Fruit fly (Drosophila melanogaster) whole organism, embryonic: ENCODE results near the gene CG7841.
A peak's percentile ranks its signal among the peaks of the same experiment; 100 is the strongest.

Source experiments
- Asciz ChIP-seq: fragments of 200-800 bp; sonication (Bioruptor generic); optimal IDR thresholded peaks from 2 replicates; lab custom pipeline; 2017; ENCODE audit warnings: missing biosample characterization, mild to moderate bottlenecking, missing genetic modification characterization, missing genetic modification reagents
- B-H1 ChIP-seq: fragments of 200-800 bp; sonication (Bioruptor generic); IDR thresholded peaks from 3 replicates; pipeline ENCODE4 v1.3.6; 2022; ENCODE audit warnings: missing biosample characterization, missing genetic modification characterization
- CG12744 ChIP-seq: fragments of 200-800 bp; sonication (Bioruptor generic); optimal IDR thresholded peaks from 2 replicates; lab custom pipeline; 2016; ENCODE audit warnings: missing biosample characterization, missing genetic modification characterization
- CG15601 ChIP-seq: fragments of 200-800 bp; sonication (Bioruptor generic); optimal IDR thresholded peaks from 3 replicates; lab custom pipeline; 2019; ENCODE audit warnings: missing biosample characterization, mild to moderate bottlenecking, missing genetic modification characterization, moderate library complexity
- CG15696 ChIP-seq: fragments of 200-800 bp; sonication (Bioruptor generic); optimal IDR thresholded peaks from 2 replicates; lab custom pipeline; 2019; ENCODE audit warnings: missing biosample characterization, mild to moderate bottlenecking, missing genetic modification characterization, moderate library complexity
- CG1602 ChIP-seq: fragments of 200-800 bp; sonication (Bioruptor generic); optimal IDR thresholded peaks from 3 replicates; lab custom pipeline; 2016; ENCODE audit warnings: missing biosample characterization, missing genetic modification characterization
- CG16863 ChIP-seq: fragments of 200-800 bp; sonication (Bioruptor generic); optimal IDR thresholded peaks from 3 replicates; lab custom pipeline; 2016; ENCODE audit warnings: missing biosample characterization, missing genetic modification characterization
- CG1792 ChIP-seq: fragments of 200-800 bp; sonication (Bioruptor generic); optimal IDR thresholded peaks from 2 replicates; lab custom pipeline; 2016; ENCODE audit warnings: missing biosample characterization, missing genetic modification characterization
- CG2202 ChIP-seq: fragments of 200-800 bp; sonication (Bioruptor generic); optimal IDR thresholded peaks from 2 replicates; lab custom pipeline; 2018; ENCODE audit warnings: missing biosample characterization, mild to moderate bottlenecking, missing genetic modification characterization
- CG30403 ChIP-seq: fragments of 200-800 bp; sonication (Bioruptor generic); optimal IDR thresholded peaks from 3 replicates; lab custom pipeline; 2016; ENCODE audit warnings: missing biosample characterization, missing genetic modification characterization
- CG30431 ChIP-seq: fragments of 200-800 bp; sonication (Bioruptor generic); optimal IDR thresholded peaks from 2 replicates; lab custom pipeline; 2017; ENCODE audit warnings: missing biosample characterization, missing genetic modification characterization
- CG31441 ChIP-seq: fragments of 200-800 bp; sonication (Bioruptor generic); IDR thresholded peaks from 2 replicates; pipeline ENCODE4 v1.3.6; 2022; ENCODE audit warnings: missing biosample characterization, missing genetic modification characterization
- CG3281 ChIP-seq: fragments of 200-800 bp; sonication (Bioruptor generic); optimal IDR thresholded peaks from 3 replicates; lab custom pipeline; 2017; ENCODE audit warnings: missing biosample characterization, mild to moderate bottlenecking, missing genetic modification characterization
- CG34376 ChIP-seq: fragments of 200-800 bp; sonication (Bioruptor generic); optimal IDR thresholded peaks from 2 replicates; lab custom pipeline; 2018; ENCODE audit warnings: missing biosample characterization, mild to moderate bottlenecking, missing genetic modification characterization
- CG34422 ChIP-seq: fragments of 200-800 bp; sonication (Bioruptor generic); IDR thresholded peaks from 3 replicates; pipeline ENCODE4 v1.3.6; 2022; ENCODE audit warnings: missing biosample characterization, missing genetic modification characterization
- CG3838 ChIP-seq: fragments of 200-800 bp; sonication (Bioruptor generic); optimal IDR thresholded peaks from 3 replicates; lab custom pipeline; 2016; ENCODE audit warnings: missing biosample characterization, missing genetic modification characterization
- CG4360 ChIP-seq: fragments of 200-800 bp; sonication (Bioruptor generic); IDR thresholded peaks from 2 replicates; pipeline ENCODE4 v1.3.6; 2022; ENCODE audit warnings: missing biosample characterization, missing genetic modification characterization
- CG8290 ChIP-seq, 3 experiments: fragments of 200-800 bp; sonication (Bioruptor generic); optimal IDR thresholded peaks; 2 replicates each; lab custom pipeline; 2016 to 2019; ENCODE audit warnings: missing biosample characterization in 3 of 3, missing genetic modification characterization in 3 of 3, mild to moderate bottlenecking in 2 of 3, moderate library complexity in 1 of 3
- D19A ChIP-seq: fragments of 200-800 bp; optimal IDR thresholded peaks from 3 replicates; lab custom pipeline; 2019; ENCODE audit warnings: missing biosample characterization, mild to moderate bottlenecking, missing genetic modification characterization, moderate library complexity
- Dad ChIP-seq: fragments of 200-800 bp; sonication (Bioruptor generic); optimal IDR thresholded peaks from 3 replicates; lab custom pipeline; 2016; ENCODE audit warnings: missing biosample characterization, missing genetic modification characterization
- Ets97D ChIP-seq: fragments of 200-800 bp; sonication (Bioruptor generic); optimal IDR thresholded peaks from 3 replicates; lab custom pipeline; 2016; ENCODE audit warnings: missing biosample characterization, missing genetic modification characterization
- Gsc ChIP-seq: fragments of 200-800 bp; sonication (Bioruptor generic); IDR thresholded peaks from 2 replicates; pipeline ENCODE4 v1.3.6; 2022; ENCODE audit warnings: missing biosample characterization, missing genetic modification characterization
- HHEX ChIP-seq: fragments of 200-800 bp; sonication (Bioruptor generic); optimal IDR thresholded peaks from 3 replicates; lab custom pipeline; 2017; ENCODE audit warnings: missing biosample characterization, mild to moderate bottlenecking, missing genetic modification characterization, missing genetic modification reagents
- Hr39 ChIP-seq: fragments of >200 bp; optimal IDR thresholded peaks from 2 replicates; lab custom pipeline; 2017
- Hr78 ChIP-seq, 2 experiments: fragments of 200-800 bp in 1 of 2; fragments of >200 bp in 1 of 2; sonication (Bioruptor generic) in 1 of 2; optimal IDR thresholded peaks; 2 replicates each; lab custom pipeline; 2017 to 2019; ENCODE audit warnings: missing biosample characterization in 2 of 2, missing genetic modification characterization in 2 of 2, mild to moderate bottlenecking in 1 of 2, moderate library complexity in 1 of 2
- Lpt ChIP-seq: fragments of >200 bp; optimal IDR thresholded peaks from 2 replicates; lab custom pipeline; 2018; ENCODE audit warnings: missing biosample characterization, missing genetic modification characterization
- Max ChIP-seq: fragments of 200-800 bp; sonication (Bioruptor generic); optimal IDR thresholded peaks from 2 replicates; lab custom pipeline; 2016; ENCODE audit warnings: missing biosample characterization, mild to moderate bottlenecking, missing genetic modification characterization
- Mrtf ChIP-seq: fragments of 200-800 bp; sonication (Bioruptor generic); IDR thresholded peaks from 3 replicates; pipeline ENCODE4 v1.3.6; 2022; ENCODE audit warnings: missing biosample characterization, missing genetic modification characterization
- Nf-YA ChIP-seq: fragments of 200-800 bp; sonication (Bioruptor generic); IDR thresholded peaks from 2 replicates; pipeline ENCODE4 v1.3.6; 2022; ENCODE audit warnings: missing biosample characterization, missing genetic modification characterization
- Nf-YC ChIP-seq: fragments of 200-800 bp; optimal IDR thresholded peaks from 3 replicates; lab custom pipeline; 2019; ENCODE audit warnings: missing biosample characterization, mild to moderate bottlenecking, missing genetic modification characterization, moderate library complexity
- Side ChIP-seq: fragments of 200-800 bp; sonication (Bioruptor generic); optimal IDR thresholded peaks from 2 replicates; lab custom pipeline; 2016; ENCODE audit warnings: missing biosample characterization, missing genetic modification characterization
- Ssrp ChIP-seq: fragments of 200-800 bp; sonication (Bioruptor generic); optimal IDR thresholded peaks from 2 replicates; lab custom pipeline; 2018; ENCODE audit warnings: missing biosample characterization, mild to moderate bottlenecking, missing genetic modification characterization, moderate library complexity
- Trl ChIP-seq, 3 experiments: fragments of >200 bp in 2 of 3; fragments of 200-800 bp in 1 of 3; sonication (Bioruptor generic) in 1 of 3; optimal IDR thresholded peaks; 2 replicates in 1 of 3; 3 replicates in 2 of 3; lab custom pipeline; 2016 to 2017; ENCODE audit warnings: missing biosample characterization in 1 of 3, missing genetic modification characterization in 1 of 3
- Usf ChIP-seq: fragments of 200-800 bp; sonication (Bioruptor generic); optimal IDR thresholded peaks from 2 replicates; lab custom pipeline; 2017; ENCODE audit warnings: missing genotype, missing biosample characterization, missing genetic modification characterization
- Xbp1 ChIP-seq: fragments of 200-800 bp; sonication (Bioruptor generic); optimal IDR thresholded peaks from 3 replicates; lab custom pipeline; 2016; ENCODE audit warnings: missing biosample characterization, mild to moderate bottlenecking, missing genetic modification characterization
- ash1 ChIP-seq: fragments of 200-800 bp; sonication (Bioruptor generic); optimal IDR thresholded peaks from 2 replicates; lab custom pipeline; 2018; ENCODE audit warnings: missing biosample characterization, mild to moderate bottlenecking, missing genetic modification characterization
- bbx ChIP-seq: fragments of 200-800 bp; sonication (Bioruptor generic); IDR thresholded peaks from 2 replicates; pipeline ENCODE4 v1.3.6; 2022; ENCODE audit warnings: missing biosample characterization, missing genetic modification characterization; ENCODE audit not compliant: partially characterized antibody
- cad ChIP-seq: fragments of >200 bp; optimal IDR thresholded peaks from 2 replicates; lab custom pipeline; 2017; ENCODE audit warnings: missing biosample characterization, missing genetic modification characterization
- da ChIP-seq: fragments of 200-800 bp; sonication (Bioruptor generic); optimal IDR thresholded peaks from 2 replicates; lab custom pipeline; 2016; ENCODE audit warnings: missing biosample characterization, missing genetic modification characterization
- dmrt11E ChIP-seq: fragments of 200-800 bp; sonication (Bioruptor generic); optimal IDR thresholded peaks from 3 replicates; lab custom pipeline; 2018; ENCODE audit warnings: missing biosample characterization, mild to moderate bottlenecking, missing genetic modification characterization, moderate library complexity
- dysf ChIP-seq: fragments of 200-800 bp; sonication (Bioruptor generic); IDR thresholded peaks from 3 replicates; pipeline ENCODE4 v1.3.6; 2022; ENCODE audit warnings: missing biosample characterization, missing genetic modification characterization
- ems ChIP-seq: fragments of 200-800 bp; sonication (Bioruptor generic); optimal IDR thresholded peaks from 3 replicates; lab custom pipeline; 2016; ENCODE audit warnings: missing biosample characterization, missing genetic modification characterization
- esg ChIP-seq: fragments of 200-800 bp; sonication (Bioruptor generic); conservative IDR thresholded peaks from 2 replicates; pipeline ENCODE4 v1.3.6; 2022; ENCODE audit warnings: missing biosample characterization, missing genetic modification characterization
- gsb ChIP-seq: fragments of 200-800 bp; sonication (Bioruptor generic); IDR thresholded peaks from 2 replicates; pipeline ENCODE4 v1.3.6; 2022; ENCODE audit warnings: missing biosample characterization, missing genetic modification characterization
- inv ChIP-seq: fragments of 200-800 bp; sonication (Bioruptor generic); IDR thresholded peaks from 2 replicates; pipeline ENCODE4 v1.3.6; 2022; ENCODE audit warnings: missing biosample characterization, missing genetic modification characterization; ENCODE audit not compliant: partially characterized antibody
- jigr1 ChIP-seq: fragments of 200-800 bp; sonication (Bioruptor generic); IDR thresholded peaks from 3 replicates; pipeline ENCODE4 v1.3.6; 2022; ENCODE audit warnings: missing biosample characterization, missing genetic modification characterization
- lmd ChIP-seq: fragments of 200-800 bp; sonication (Bioruptor generic); IDR thresholded peaks from 2 replicates; pipeline ENCODE4 v1.3.6; 2022; ENCODE audit warnings: missing biosample characterization, missing genetic modification characterization
- salm ChIP-seq: fragments of 200-800 bp; sonication (Bioruptor generic); optimal IDR thresholded peaks from 2 replicates; lab custom pipeline; 2018; ENCODE audit warnings: missing biosample characterization, mild to moderate bottlenecking, missing genetic modification characterization
- sqz ChIP-seq: fragments of 200-800 bp; sonication (Bioruptor generic); optimal IDR thresholded peaks from 3 replicates; lab custom pipeline; 2018; ENCODE audit warnings: missing biosample characterization, mild to moderate bottlenecking, missing genetic modification characterization
- tap ChIP-seq: fragments of 200-800 bp; optimal IDR thresholded peaks from 3 replicates; lab custom pipeline; 2019; ENCODE audit warnings: missing biosample characterization, mild to moderate bottlenecking, missing genetic modification characterization, moderate library complexity
- wdn ChIP-seq: fragments of 200-800 bp; sonication (Bioruptor generic); IDR thresholded peaks from 2 replicates; pipeline ENCODE4 v1.3.6; 2022; ENCODE audit warnings: missing biosample characterization, missing genetic modification characterization
- zen2 ChIP-seq: fragments of 200-800 bp; sonication (Bioruptor generic); IDR thresholded peaks from 3 replicates; pipeline ENCODE4 v1.3.6; 2022; ENCODE audit warnings: missing biosample characterization, missing genetic modification characterization; ENCODE audit not compliant: partially characterized antibody

The CG7841 gene

DNA sequence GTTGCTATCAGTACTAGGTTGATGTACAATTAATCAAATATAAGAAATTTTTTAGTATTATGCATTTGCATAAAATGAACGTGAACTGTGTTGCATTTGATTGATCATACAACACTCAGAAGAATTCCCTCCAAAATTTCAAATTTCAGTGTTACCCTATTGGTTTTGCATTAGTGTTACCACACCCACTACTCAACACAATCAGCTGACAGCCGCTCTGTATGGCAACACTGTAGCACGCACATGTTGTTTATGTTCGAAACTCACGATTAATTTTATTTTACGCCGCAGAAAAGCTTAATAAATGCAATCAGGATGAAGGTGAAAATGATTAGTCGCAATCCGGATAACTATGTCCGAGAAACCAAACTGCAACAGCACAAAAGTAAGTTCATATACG, 9.3 kb downstream of the CG7841 start, which contains the start of gene CG7275 (continued):
- TF ChIP-seq CG15696 (tag; lab: Kevin White, UChicago) (no peak), CG4360 (GFP tag; lab: Robert Waterston, UW) (no peak), lmd (no peak), CG15601 (tag; lab: Kevin White, UChicago) (peak; percentile 48), salm (tag; lab: Kevin White, UChicago) (no peak), Max (GFP tag; lab: Kevin White, UChicago) (peak; percentile 86), CG3281 (GFP tag; lab: Kevin White, UChicago) (peak; percentile 28), Nf-YA (GFP tag; lab: Robert Waterston, UW) (no peak), Hr39 (lab: Kevin White, UChicago) (no peak), Trl (optimal IDR thresholded peaks at IDR 0.05; lab: Kevin White, UChicago) (no peak), Trl (GFP tag; optimal IDR thresholded peaks at IDR 0.05; lab: Kevin White, UChicago) (no peak), ash1 (GFP tag; lab: Kevin White, UChicago) (no peak), HHEX (GFP tag; lab: Kevin White, UChicago) (no peak), CG1792 (GFP tag; lab: Kevin White, UChicago) (no peak), ems (GFP tag; lab: Kevin White, UChicago) (no peak), CG1602 (GFP tag; lab: Kevin White, UChicago) (no peak), Gsc (GFP tag; lab: Robert Waterston, UW) (no peak), Mrtf (GFP tag; lab: Robert Waterston, UW) (no peak), CG16863 (no peak), D19A (tag; lab: Kevin White, UChicago) (no peak), Asciz (GFP tag; lab: Kevin White, UChicago) (peak; percentile 10), CG8290 (GFP tag; optimal IDR thresholded peaks at IDR 0.05; lab: Kevin White, UChicago) (no peak), CG8290 (tag; optimal IDR thresholded peaks at IDR 0.05; lab: Kevin White, UChicago) (peak in 1 of 2 experiments; percentile 47), jigr1 (GFP tag; lab: Robert Waterston, UW) (no peak), Ssrp (no peak), Nf-YC (tag; lab: Kevin White, UChicago) (no peak), da (GFP tag; lab: Kevin White, UChicago) (no peak), Ets97D (GFP tag; lab: Kevin White, UChicago) (peak; percentile 75), inv (no peak), zen2 (no peak), bbx (GFP tag; lab: Robert Waterston, UW) (peak; percentile 52; the same call in 1 of the 2 replicates), CG30403 (GFP tag; lab: Kevin White, UChicago) (no peak), CG31441 (GFP tag; lab: Robert Waterston, UW) (no peak), CG34376 (GFP tag; lab: Kevin White, UChicago) (no peak), sqz (GFP tag; lab: Kevin White, UChicago) (no peak), CG34422 (peak; percentile 53; the same call in 1 of the 3 replicates), cad (GFP tag; lab: Kevin White, UChicago) (no peak), CG2202 (tag; lab: Kevin White, UChicago) (no peak), B-H1 (no peak), Xbp1 (GFP tag; lab: Kevin White, UChicago) (no peak), Dad (GFP tag; lab: Kevin White, UChicago) (no peak), CG12744 (GFP tag; lab: Kevin White, UChicago) (no peak), Usf (no peak), CG30431 (GFP tag; lab: Kevin White, UChicago) (no peak), wdn (GFP tag; lab: Robert Waterston, UW) (no peak), gsb (GFP tag; lab: Robert Waterston, UW) (no peak), esg (GFP tag; lab: Robert Waterston, UW) (no peak), Lpt (GFP tag; lab: Kevin White, UChicago) (no peak), tap (tag; lab: Kevin White, UChicago) (no peak), dysf (no peak), Hr78 (GFP tag; optimal IDR thresholded peaks at IDR 0.05; lab: Kevin White, UChicago) (no peak), dmrt11E (no peak), Side (GFP tag; lab: Kevin White, UChicago) (no peak), CG3838 (GFP tag; lab: Kevin White, UChicago) (no peak)
